Worm (Caenorhabditis elegans) whole organism, L3 larva: ENCODE data around the gene srw-101.

Source experiments
- egl-27 ChIP-seq: sonication (generic microtip); optimal IDR thresholded peaks from 4 replicates; lab custom pipeline; 2017; ENCODE audit warnings: missing biosample characterization, missing genetic modification reagents, missing genetic modification characterization
- elt-2 ChIP-seq: sonication (generic microtip); optimal IDR thresholded peaks from 2 replicates; lab custom pipeline; 2016; ENCODE audit warnings: missing genetic modification reagents, mild to moderate bottlenecking, missing genetic modification characterization, missing compliant biosample characterization
- hmg-11 ChIP-seq: sonication (generic microtip); optimal IDR thresholded peaks from 2 replicates; lab custom pipeline; 2016; ENCODE audit warnings: missing genetic modification characterization, missing compliant biosample characterization
- lin-15B ChIP-seq: fragments of 150-350 bp; optimal IDR thresholded peaks from 2 replicates; lab custom pipeline; 2014; ENCODE audit warnings: missing biosample characterization, missing genetic modification characterization
- nfya-1 ChIP-seq: sonication (generic microtip); optimal IDR thresholded peaks from 2 replicates; lab custom pipeline; 2017; ENCODE audit warnings: missing genetic modification characterization, mild to moderate bottlenecking, missing compliant biosample characterization, antibody characterized with exemption, moderate library complexity; ENCODE audit not compliant: insufficient read depth
- nhr-77 ChIP-seq: fragments of 150-350 bp; optimal IDR thresholded peaks from 2 replicates; lab custom pipeline; 2014; ENCODE audit warnings: missing biosample characterization, missing genetic modification characterization
- pha-4 ChIP-seq: fragments of 150-350 bp; optimal IDR thresholded peaks from 2 replicates; lab custom pipeline; 2014; ENCODE audit warnings: missing biosample characterization, missing genetic modification reagents, missing genetic modification characterization
- pqm-1 ChIP-seq: fragments of 150-350 bp; optimal IDR thresholded peaks from 2 replicates; lab custom pipeline; 2017; ENCODE audit warnings: missing biosample characterization, missing genetic modification characterization, inconsistent platforms
- snpc-4 ChIP-seq: fragments of 150-350 bp; optimal IDR thresholded peaks from 2 replicates; lab custom pipeline; 2014; ENCODE audit warnings: missing biosample characterization, missing genetic modification characterization
- ztf-4 ChIP-seq: fragments of 150-350 bp; optimal IDR thresholded peaks from 2 replicates; lab custom pipeline; 2014; ENCODE audit warnings: missing biosample characterization, missing genetic modification characterization

The srw-101 gene

ce11 chrV:1771727-1772126, 49.7 kb downstream of the srw-101 start, which contains the start of gene dhs-13:
dhs-13 (minus strand) TSS chrV:1771734.
- TF ChIP-seq lin-15B (tag; lab: Kevin White, UChicago) (peak; percentile 36), elt-2 (tag; lab: Kevin White, UChicago) (peak; percentile 52), ztf-4 (tag; lab: Kevin White, UChicago) (no peak), pha-4 (tag; lab: Kevin White, UChicago) (peak; percentile 47), nhr-77 (tag; lab: Kevin White, UChicago) (no peak)

- TF ChIP-seq snpc-4 (tag; lab: Kevin White, UChicago) (no peak), nfya-1 (tag; lab: Kevin White, UChicago) (peak; percentile 22), hmg-11 (tag; lab: Kevin White, UChicago) (peak; percentile 32), elt-2 (tag; lab: Kevin White, UChicago) (peak; percentile 27), pqm-1 (tag; lab: Kevin White, UChicago) (no peak), egl-27 (tag; lab: Kevin White, UChicago) (no peak)
Measured at ce11 chrV:1773120-1773519, 51.1 kb downstream of the srw-101 start.
